Worm (Caenorhabditis elegans) whole organism, L4/young adult: ENCODE results near the gene mboa-1.

Source experiments
- W03F9.2 ChIP-seq: fragments of 150-350 bp; optimal IDR thresholded peaks from 2 replicates; lab custom pipeline; 2014; ENCODE audit warnings: missing biosample characterization, missing genetic modification characterization
- dao-5 ChIP-seq: sonication (generic microtip); optimal IDR thresholded peaks from 2 replicates; lab custom pipeline; 2016; ENCODE audit warnings: missing genotype, missing genetic modification characterization, moderate library complexity, missing compliant biosample characterization
- him-1 ChIP-seq: sonication (generic microtip); optimal IDR thresholded peaks from 2 replicates; lab custom pipeline; 2016; ENCODE audit warnings: missing genotype, missing genetic modification reagents, missing genetic modification characterization, missing compliant biosample characterization

The mboa-1 gene

DNA sequence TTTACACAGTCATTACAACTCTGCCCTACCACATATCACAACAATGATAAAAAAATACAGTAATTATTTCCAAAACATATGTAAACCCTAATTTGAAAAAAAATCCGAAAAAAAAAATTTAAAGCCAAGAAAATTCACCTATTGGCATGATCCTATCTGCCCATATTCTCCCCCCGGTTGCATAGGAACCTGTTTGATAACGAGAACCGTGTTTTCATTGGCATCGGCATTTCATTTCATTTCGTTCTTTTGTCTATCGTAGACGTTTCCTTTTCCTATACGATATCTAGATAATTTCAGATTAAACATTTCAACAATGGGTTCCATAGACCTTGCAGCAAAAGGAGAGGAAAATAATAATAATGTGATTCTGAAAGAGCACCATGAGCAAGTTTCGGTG lies at the start of gene mboa-1:
TSS of gene mboa-1 (plus strand) at position 301 of the 400 bp plus-strand sequence.
- TF ChIP-seq dao-5 (tag; lab: Kevin White, UChicago) (no peak), him-1 (tag; lab: Kevin White, UChicago) (no peak), W03F9.2 (tag; lab: Kevin White, UChicago) (no peak)

DNA sequence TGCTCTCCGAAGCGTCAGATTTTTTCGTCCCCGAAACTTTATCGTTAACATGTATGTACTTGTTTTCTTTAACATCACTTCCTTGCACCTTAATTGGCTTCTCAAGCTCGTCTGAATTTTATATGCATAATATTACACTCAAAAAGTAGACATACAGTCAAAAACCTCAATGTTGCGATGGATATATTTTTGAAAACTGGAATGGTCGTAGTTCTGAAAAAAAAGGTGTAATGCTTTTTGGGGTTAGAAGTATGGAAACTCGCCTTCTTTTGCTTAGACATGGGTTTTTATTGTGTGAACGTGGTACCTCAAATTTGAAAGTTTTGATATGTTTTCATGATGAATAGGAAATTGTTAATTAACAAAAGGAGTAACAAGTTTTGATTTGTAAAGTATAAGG lies 48.0 kb upstream of the mboa-1 start, which contains the start of gene C09G1.2:
TSS of gene C09G1.2 (minus strand) at position 101 of the 400 bp plus-strand sequence.
- TF ChIP-seq dao-5 (tag; lab: Kevin White, UChicago) = no peak
- no peak for TF ChIP-seq him-1 (tag; lab: Kevin White, UChicago)
- no peak for TF ChIP-seq W03F9.2 (tag; lab: Kevin White, UChicago)

DNA sequence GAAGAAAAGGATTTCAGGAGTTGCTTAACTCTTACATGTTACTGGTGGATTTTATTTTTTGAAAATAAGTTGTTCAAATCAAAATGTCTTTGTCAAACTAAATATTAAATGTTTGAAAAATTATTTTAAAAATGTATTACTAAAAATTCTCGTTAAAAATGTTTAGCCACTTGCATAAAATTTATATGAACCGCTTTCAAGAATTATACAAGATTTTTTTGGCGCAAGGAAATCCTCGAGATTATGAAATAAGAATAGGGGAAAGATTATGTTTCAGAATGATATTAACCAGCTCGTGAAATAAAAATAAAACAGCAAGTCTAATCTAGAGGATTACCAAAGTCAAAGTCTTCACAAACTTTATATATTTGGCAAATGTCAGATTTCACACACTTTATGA lies 47.3 kb upstream of the mboa-1 start:
- TF ChIP-seq dao-5 (tag; lab: Kevin White, UChicago) = no peak
- TF ChIP-seq W03F9.2 (tag; lab: Kevin White, UChicago) = no peak
- peak; percentile 69 for TF ChIP-seq him-1 (tag; lab: Kevin White, UChicago)

DNA sequence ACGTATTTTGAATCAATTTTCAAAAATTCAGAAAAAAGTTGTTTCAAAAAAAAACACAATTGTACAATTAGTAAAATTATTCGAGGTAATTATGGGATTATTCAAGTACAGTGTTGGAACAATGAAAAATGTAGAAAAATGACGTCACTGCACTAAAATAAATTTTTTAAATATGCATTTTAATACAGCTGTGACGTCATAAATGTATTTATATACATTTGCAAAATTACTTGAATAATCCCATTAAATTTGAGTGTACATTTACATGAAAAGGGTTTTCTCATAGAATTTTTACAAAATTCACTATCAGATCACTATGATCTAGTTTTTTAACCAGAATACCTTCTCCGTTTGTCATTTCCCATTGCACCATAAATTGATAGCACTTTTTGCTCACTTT lies 42.0 kb upstream of the mboa-1 start:
- TF ChIP-seq dao-5 (tag; lab: Kevin White, UChicago) = no peak
- TF ChIP-seq him-1 (tag; lab: Kevin White, UChicago) = no peak
- TF ChIP-seq W03F9.2 (tag; lab: Kevin White, UChicago) = no peak

DNA sequence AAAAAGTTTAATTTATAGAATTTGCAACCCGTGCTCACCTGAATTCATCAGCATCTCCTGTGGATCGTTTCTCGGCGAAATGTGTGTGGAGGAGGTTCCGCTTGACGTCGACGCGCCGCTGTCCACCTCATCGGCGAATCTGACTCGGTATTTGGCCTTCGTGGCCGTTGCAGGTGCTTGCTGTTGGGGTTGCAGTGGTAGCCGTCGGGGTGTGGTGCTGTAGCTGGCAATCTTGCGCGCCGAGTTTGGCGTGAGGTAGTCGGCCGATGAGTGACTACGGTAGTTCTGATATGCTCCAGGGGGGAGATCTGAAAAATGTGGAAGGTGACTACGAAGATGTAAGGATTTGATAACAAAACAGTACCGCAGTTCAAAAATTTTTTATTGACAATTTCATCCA lies 37.8 kb upstream of the mboa-1 start:
- TF ChIP-seq dao-5 (tag; lab: Kevin White, UChicago) (no peak), W03F9.2 (tag; lab: Kevin White, UChicago) (no peak), him-1 (tag; lab: Kevin White, UChicago) (no peak)

DNA sequence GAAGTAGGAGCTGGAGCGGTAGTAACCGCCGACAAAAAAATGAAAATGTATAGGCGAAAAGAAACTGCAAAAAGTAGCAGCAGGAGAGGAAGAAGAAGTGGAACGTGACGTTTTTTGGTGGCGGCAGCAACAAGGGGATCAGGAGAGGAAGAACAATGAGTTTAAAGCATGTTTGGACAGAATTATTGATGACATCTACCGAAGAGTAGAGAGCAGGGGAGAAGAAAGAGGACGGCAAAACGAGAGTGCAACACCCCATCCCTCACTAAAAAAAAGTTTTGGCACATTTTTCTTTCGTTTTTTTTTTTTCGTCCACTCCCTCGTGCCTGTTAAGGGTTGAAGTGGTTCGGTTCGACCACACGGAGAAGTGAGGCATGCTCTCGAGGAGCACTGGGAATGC lies 36.7 kb upstream of the mboa-1 start:
- TF ChIP-seq W03F9.2 (tag; lab: Kevin White, UChicago) (no peak), dao-5 (tag; lab: Kevin White, UChicago) (no peak), him-1 (tag; lab: Kevin White, UChicago) (no peak)

DNA sequence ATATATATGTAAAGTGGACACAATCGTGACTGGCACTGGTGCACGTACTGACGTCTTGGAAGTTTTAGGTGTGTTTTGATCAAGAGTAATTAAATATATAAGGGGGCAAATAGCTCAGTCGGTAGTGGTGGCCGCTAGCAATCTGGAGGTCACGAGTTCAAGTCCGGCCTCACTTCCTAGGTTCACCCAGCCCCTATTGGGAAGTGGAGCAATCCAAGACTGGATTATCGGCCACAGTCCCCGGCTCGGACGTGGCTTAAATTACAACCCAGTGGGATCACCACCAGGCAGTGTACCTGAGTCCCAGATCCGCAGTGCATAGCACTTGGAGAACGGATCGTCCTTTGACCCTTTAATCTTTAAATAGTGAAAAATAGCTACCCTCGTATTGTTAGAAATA lies 33.5 kb upstream of the mboa-1 start:
- TF ChIP-seq W03F9.2 (tag; lab: Kevin White, UChicago) (no peak), him-1 (tag; lab: Kevin White, UChicago) (no peak), dao-5 (tag; lab: Kevin White, UChicago) (no peak)

DNA sequence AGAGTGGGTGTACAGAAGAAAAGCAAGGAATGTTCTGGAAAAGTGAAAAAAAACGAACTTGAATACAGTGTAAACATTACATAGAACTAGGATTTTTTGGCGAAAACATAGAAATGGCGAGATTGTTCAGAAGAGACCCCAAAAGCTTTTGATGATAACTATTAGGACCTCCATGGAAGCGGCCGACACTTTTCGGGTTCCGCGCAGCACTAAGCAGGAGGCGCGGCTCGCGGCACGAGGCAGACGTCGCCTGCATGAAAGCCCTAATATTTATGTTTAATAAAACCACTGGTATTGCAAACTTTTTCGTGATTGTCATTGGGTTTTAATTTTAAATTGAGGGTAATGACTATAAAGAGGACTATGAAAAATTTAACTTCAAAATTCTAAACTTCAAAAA lies 32.7 kb upstream of the mboa-1 start:
- no peak for TF ChIP-seq W03F9.2 (tag; lab: Kevin White, UChicago)
- no peak for TF ChIP-seq dao-5 (tag; lab: Kevin White, UChicago)
- no peak for TF ChIP-seq him-1 (tag; lab: Kevin White, UChicago)

DNA sequence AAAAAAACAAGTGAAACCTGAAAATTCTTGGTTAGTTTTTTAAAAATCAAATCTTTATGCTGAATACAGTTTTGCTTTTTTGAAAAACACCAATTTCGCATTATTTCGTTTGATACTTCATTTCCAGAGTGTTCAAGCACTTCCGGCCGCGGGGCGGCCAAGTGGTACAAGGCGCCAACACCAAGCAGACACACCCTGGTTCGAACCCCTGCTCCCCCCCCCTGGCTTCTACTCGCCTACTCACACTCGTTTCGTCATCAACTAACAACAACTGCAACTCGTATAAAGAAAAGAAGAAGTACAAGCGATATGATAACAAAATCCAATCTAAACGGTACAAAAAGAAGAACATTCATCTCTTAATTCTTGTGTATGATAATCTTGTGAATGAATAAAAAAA lies 27.8 kb upstream of the mboa-1 start:
- TF ChIP-seq dao-5 (tag; lab: Kevin White, UChicago) = no peak
- no peak for TF ChIP-seq him-1 (tag; lab: Kevin White, UChicago)
- no peak for TF ChIP-seq W03F9.2 (tag; lab: Kevin White, UChicago)

DNA sequence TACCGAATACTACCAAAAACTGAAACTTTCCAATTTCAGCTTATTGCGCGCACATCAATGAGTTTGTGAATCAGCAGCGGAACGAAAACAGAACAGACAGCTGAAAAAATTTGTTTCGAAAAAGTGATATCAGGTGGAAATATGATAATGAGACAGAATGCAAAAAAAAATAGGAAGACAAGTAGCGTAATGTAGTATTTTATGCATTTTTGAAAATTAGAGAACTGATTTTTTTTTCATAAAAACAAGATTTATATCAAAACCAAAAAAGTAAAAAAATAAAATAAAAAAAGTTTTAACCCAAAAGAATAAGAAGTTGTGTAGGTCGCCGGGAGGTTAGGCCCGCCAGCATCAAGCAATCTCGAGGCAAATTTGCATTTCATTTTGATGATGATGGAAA lies 24.1 kb upstream of the mboa-1 start, which contains the start of gene C09G1.4:
TSS of gene C09G1.4 (minus strand) at position 101 of the 400 bp plus-strand sequence.
- TF ChIP-seq him-1 (tag; lab: Kevin White, UChicago) (no peak), dao-5 (tag; lab: Kevin White, UChicago) (no peak), W03F9.2 (tag; lab: Kevin White, UChicago) (no peak)

DNA sequence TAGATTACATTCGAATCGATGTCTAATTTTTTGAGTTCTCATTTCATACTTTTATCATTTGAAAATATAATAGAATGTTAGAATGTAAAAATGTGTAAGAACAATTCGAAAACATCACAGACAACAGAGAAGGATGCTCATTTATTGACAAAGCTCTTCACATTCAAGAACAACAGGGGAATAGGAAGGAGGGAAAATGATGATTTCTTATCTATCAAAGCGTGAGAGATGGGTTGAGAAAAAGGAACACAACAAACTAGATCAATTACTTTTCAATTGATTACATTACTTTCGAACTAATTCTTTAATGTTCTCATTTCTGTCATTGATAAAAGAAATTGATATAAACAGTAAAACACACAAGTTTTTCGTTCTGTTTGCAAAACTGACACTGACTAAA lies 13.8 kb upstream of the mboa-1 start, which contains the start of the genes VB0395L.1 and nhx-1:
TSS of gene VB0395L.1 (minus strand) at position 186 of the 400 bp plus-strand sequence.
TSS of gene nhx-1 (plus strand) at position 326 of the 400 bp plus-strand sequence.
- TF ChIP-seq dao-5 (tag; lab: Kevin White, UChicago) (no peak), W03F9.2 (tag; lab: Kevin White, UChicago) (no peak)

DNA sequence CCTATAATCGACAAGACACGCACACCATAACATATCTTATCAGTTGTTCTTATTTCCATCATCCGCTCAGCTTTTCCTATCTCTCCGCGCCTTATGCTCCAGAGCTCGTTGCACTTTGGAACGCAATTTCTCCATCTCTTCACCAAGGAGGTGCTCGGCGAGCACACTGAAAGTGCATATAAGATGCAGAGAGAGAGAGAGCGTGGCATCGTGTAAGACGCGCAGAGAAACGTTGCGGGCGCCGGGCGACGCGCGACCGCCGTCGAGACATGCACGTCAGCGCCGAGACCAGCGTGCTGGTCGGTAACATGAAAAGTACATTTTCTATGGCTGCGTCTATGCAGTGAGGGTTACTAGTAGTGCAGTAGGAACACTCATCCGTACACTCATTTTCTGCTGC lies 6.0 kb upstream of the mboa-1 start:
- TF ChIP-seq him-1 (tag; lab: Kevin White, UChicago) = peak; percentile 50
- TF ChIP-seq dao-5 (tag; lab: Kevin White, UChicago) = no peak

DNA sequence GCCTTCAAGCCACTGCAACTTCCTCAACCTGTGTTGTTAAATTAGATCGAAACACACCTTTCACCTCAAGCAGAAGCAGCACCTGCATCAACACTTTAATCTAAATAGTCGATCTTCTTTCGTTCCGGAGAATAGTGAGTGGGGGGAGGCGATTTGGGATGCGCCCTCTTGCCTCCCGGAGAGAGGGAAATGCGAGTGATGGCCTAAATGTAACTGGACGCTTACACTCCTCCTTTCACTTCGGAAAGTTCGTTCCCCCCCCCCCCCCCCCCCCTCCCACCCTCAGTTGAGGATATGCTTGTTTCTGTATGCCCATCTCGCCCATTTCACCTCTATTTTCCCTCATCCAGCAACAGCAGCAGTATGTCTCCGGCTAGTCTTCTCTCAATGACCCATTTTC lies 1.6 kb upstream of the mboa-1 start:
- TF ChIP-seq him-1 (tag; lab: Kevin White, UChicago) (no peak), dao-5 (tag; lab: Kevin White, UChicago) (no peak)

DNA sequence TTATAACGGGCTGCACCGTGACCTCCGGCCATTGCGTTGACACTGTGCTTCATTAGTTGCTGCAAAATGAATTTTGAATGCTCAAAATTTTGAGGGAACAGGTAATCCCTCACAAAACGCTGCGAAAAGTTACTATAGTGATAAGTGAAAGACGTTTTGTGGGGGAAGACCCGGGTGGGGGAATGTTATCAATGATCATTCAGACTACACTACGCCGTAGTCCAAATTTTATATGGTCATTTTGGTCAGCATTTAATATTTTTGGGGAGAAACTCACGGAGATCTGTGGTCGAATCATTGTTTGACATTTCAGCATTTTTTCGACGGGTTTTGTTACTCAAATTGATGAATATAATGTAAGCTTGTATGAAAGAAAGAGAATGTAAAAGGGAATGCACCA lies 8.6 kb downstream of the mboa-1 start:
- TF ChIP-seq dao-5 (tag; lab: Kevin White, UChicago) = no peak
- no peak for TF ChIP-seq him-1 (tag; lab: Kevin White, UChicago)
- no peak for TF ChIP-seq W03F9.2 (tag; lab: Kevin White, UChicago)
